Worm (Caenorhabditis elegans): ENCODE measurements around the gene T20G5.12.
"Not testable (repeated sequence)": the region's sequence is repeated elsewhere in the genome, so short reads cannot be mapped to it uniquely, and the experiment has no call there.

The T20G5.12 gene

DNA sequence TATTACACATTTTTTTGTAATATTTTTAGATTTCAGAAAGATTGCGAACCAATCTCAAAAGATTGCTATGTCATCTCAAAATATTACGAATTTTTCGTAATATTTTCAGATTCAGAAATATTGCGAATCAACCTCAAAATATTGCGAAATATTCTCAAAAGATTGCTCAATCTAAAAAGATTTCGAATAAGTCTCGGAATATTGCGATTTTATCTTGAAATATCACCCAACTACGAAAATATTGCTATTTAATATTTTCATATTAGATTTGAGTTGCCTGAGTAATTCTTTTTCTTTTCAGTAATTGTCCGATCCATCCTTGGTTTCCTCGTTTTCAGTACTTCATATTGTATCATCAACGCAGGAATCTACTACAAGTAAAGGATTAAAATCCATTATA is 20.5 kb downstream of the T20G5.12 start, which contains the start of gene Y70G10A.4:
Y70G10A.4 (plus strand) TSS at position 301 of the 400 bp plus-strand sequence.
- TF ChIP-seq nhr-27 (tag; optimal IDR thresholded peaks at IDR 0.05); rpc-1 (optimal IDR thresholded peaks at IDR 0.05); rpc-1 (tag; optimal IDR thresholded peaks at IDR 0.05); hlh-12 (tag; optimal IDR thresholded peaks at IDR 0.05): not testable (repeated sequence)

DNA sequence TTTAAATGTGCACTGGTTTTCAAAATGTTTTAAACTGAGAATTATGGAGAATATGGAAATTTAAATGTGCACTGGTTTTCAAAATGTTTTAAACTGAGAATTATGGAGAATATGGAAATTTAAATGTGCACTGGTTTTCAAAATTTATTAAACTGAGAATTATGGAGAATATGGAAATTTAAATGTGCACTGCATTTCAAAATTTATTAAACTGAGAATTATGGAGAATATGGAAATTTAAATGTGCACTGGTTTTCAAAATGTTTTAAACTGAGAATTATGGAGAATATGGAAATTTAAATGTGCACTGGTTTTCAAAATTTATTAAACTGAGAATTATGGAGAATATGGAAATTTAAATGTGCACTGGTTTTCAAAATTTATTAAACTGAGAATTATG is 23.7 kb downstream of the T20G5.12 start:
- TF ChIP-seq ZK185.1 (tag; optimal IDR thresholded peaks at IDR 0.05; ENCODE audit: poor library complexity, severe bottlenecking): peak; percentile 89

DNA sequence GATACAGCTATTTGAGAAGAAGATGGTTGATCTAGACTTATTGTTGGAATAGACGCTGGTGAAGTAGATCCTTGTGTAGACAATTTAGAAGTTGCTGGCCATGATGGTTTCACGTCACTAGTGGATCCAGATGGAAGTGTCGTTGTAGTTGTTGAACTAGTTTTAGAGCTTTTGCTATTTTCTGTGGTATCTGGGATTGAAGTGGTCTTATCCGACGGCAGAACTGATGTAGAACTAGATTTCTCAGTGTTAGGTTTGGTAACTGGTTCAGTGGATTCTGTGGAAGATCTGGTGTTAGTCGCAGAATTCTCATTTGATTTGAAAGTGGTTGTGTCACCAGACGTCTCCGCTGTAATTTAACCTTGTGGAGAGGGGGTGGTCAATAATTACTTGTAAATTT is 30.2 kb downstream of the T20G5.12 start:
- no peak for TF ChIP-seq madf-8 (GFP tag; conservative IDR thresholded peaks at IDR 0.05)
- TF ChIP-seq ama-1 (optimal IDR thresholded peaks at IDR 0.05): no peak
- TF ChIP-seq ama-1 (GFP tag; optimal IDR thresholded peaks at IDR 0.05): no peak
- TF ChIP-seq Y95B8A.8 (GFP tag; IDR thresholded peaks at IDR 0.05): no peak
- TF ChIP-seq athp-1 (tag; optimal IDR thresholded peaks at IDR 0.05): no peak
- TF ChIP-seq die-1 (tag; optimal IDR thresholded peaks at IDR 0.05): no peak
- TF ChIP-seq Y79H2A.3 (GFP tag; conservative IDR thresholded peaks at IDR 0.05): no peak
- no peak for TF ChIP-seq lir-1 (GFP tag; conservative IDR thresholded peaks at IDR 0.05)
- no peak for TF ChIP-seq zim-3 (tag; optimal IDR thresholded peaks at IDR 0.05)
- no peak for TF ChIP-seq F49E8.2 (tag; optimal IDR thresholded peaks at IDR 0.05; ENCODE audit: insufficient read depth)
- no peak for TF ChIP-seq ztf-22 (GFP tag; optimal IDR thresholded peaks at IDR 0.05)
- TF ChIP-seq Y56A3A.18 (GFP tag; IDR thresholded peaks at IDR 0.05): no peak
- TF ChIP-seq zfh-2 (GFP tag; conservative IDR thresholded peaks at IDR 0.05): no peak
- TF ChIP-seq ceh-40 (GFP tag; IDR thresholded peaks at IDR 0.05): no peak
- TF ChIP-seq madf-3 (GFP tag; IDR thresholded peaks at IDR 0.05): no peak
- no peak for TF ChIP-seq F37B4.10 (GFP tag; IDR thresholded peaks at IDR 0.05)
- TF ChIP-seq tbp1 (GFP tag; optimal IDR thresholded peaks at IDR 0.05): no peak
- no peak for TF ChIP-seq ceh-58 (GFP tag; IDR thresholded peaks at IDR 0.05)

DNA sequence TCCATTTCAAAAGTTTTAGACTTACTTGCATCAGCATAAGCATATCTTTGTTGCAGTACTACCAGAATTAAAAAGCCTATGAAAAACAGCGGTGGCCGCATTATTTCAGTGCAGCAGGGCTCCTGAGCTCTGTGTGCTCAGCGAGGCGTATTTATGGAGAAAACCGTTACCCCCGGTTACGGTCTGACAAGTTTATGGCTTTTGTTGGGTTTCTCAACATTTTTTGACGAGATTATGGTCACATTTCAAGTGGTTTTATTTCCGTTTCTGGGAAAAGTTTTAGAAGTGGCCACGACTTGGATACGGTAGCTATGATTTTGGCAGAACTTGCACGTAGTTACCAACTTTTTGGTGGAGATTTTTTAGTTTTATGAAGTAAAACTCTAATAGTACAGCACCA is 32.6 kb downstream of the T20G5.12 start, which contains the start of gene paml-1:
paml-1 (minus strand) TSS at position 101 of the 400 bp plus-strand sequence.
- TF ChIP-seq mxl-1 (tag; optimal IDR thresholded peaks at IDR 0.05) (no peak), mes-4 (tag; optimal IDR thresholded peaks at IDR 0.05) (no peak), nhr-80 (tag; optimal IDR thresholded peaks at IDR 0.05) (no peak), nfyb-1 (GFP tag; IDR thresholded peaks at IDR 0.05) (no peak), B0336.3 (GFP tag; IDR thresholded peaks at IDR 0.05) (no peak), nhr-90 (tag; optimal IDR thresholded peaks at IDR 0.05) (no peak), B0261.1 (tag; optimal IDR thresholded peaks at IDR 0.05) (no peak), rpc-1 (optimal IDR thresholded peaks at IDR 0.05) (no peak), rpc-1 (tag; optimal IDR thresholded peaks at IDR 0.05) (no peak), Y95B8A.8 (GFP tag; IDR thresholded peaks at IDR 0.05) (no peak), D2030.7 (GFP tag; IDR thresholded peaks at IDR 0.05) (no peak), dox-1 (GFP tag; IDR thresholded peaks at IDR 0.05) (no peak), Y53F4B.3 (GFP tag; IDR thresholded peaks at IDR 0.05) (no peak), ZK185.1 (tag; optimal IDR thresholded peaks at IDR 0.05; ENCODE audit: poor library complexity, severe bottlenecking) (no peak), dpl-1 (GFP tag; optimal IDR thresholded peaks at IDR 0.05) (no peak), F23B12.7 (tag; optimal IDR thresholded peaks at IDR 0.05; ENCODE audit: insufficient read depth) (no peak), zim-3 (tag; optimal IDR thresholded peaks at IDR 0.05) (no peak), Y67H2A.10 (GFP tag; conservative IDR thresholded peaks at IDR 0.05) (no peak)
